Worm (Caenorhabditis elegans) whole organism, L2 larva: Measurements from ENCODE around the gene srj-18.

Experiments used
- R02D3.7 ChIP-seq: fragments of 150-350 bp; optimal IDR thresholded peaks from 2 replicates; lab custom pipeline; 2014; ENCODE audit warnings: missing biosample characterization, missing genetic modification characterization
- aly-2 ChIP-seq: fragments of 150-350 bp; optimal IDR thresholded peaks from 2 replicates; lab custom pipeline; 2014; ENCODE audit warnings: missing biosample characterization, missing genetic modification characterization
- ama-1 ChIP-seq: fragments of 150-350 bp; optimal IDR thresholded peaks from 2 replicates; lab custom pipeline; 2018; ENCODE audit warnings: inconsistent platforms
- ceh-16 ChIP-seq: fragments of 150-350 bp; optimal IDR thresholded peaks from 2 replicates; lab custom pipeline; 2014; ENCODE audit warnings: missing biosample characterization, missing genetic modification characterization
- ceh-82 ChIP-seq: fragments of 150-350 bp; optimal IDR thresholded peaks from 2 replicates; lab custom pipeline; 2014; ENCODE audit warnings: missing biosample characterization, missing genetic modification characterization
- crh-2 ChIP-seq: sonication (generic microtip); optimal IDR thresholded peaks from 2 replicates; lab custom pipeline; 2017; ENCODE audit warnings: missing biosample characterization, missing genetic modification characterization
- dmd-4 ChIP-seq: sonication (generic microtip); optimal IDR thresholded peaks from 2 replicates; lab custom pipeline; 2017; ENCODE audit warnings: missing biosample characterization, missing genetic modification characterization
- egl-27 ChIP-seq: sonication (generic microtip); optimal IDR thresholded peaks from 3 replicates; lab custom pipeline; 2017; ENCODE audit warnings: missing biosample characterization, missing genetic modification reagents, missing genetic modification characterization
- elt-1 ChIP-seq: fragments of 150-350 bp; optimal IDR thresholded peaks from 2 replicates; lab custom pipeline; 2014; ENCODE audit warnings: missing biosample characterization, missing genetic modification characterization
- elt-3 ChIP-seq: sonication (generic microtip); optimal IDR thresholded peaks from 2 replicates; lab custom pipeline; 2017; ENCODE audit warnings: missing biosample characterization, missing genetic modification characterization
- fos-1 ChIP-seq: fragments of 150-350 bp; optimal IDR thresholded peaks from 2 replicates; lab custom pipeline; 2014; ENCODE audit warnings: missing biosample characterization, missing genetic modification characterization
- lin-11 ChIP-seq: fragments of 150-350 bp; sonication (generic microtip); optimal IDR thresholded peaks from 2 replicates; lab custom pipeline; 2014; ENCODE audit warnings: missing biosample characterization, missing genetic modification characterization, inconsistent platforms, mixed read lengths
- lin-13 ChIP-seq: fragments of 150-350 bp; optimal IDR thresholded peaks from 2 replicates; lab custom pipeline; 2014; ENCODE audit warnings: missing biosample characterization, missing genetic modification reagents, missing genetic modification characterization
- lin-39 ChIP-seq: fragments of 150-350 bp; optimal IDR thresholded peaks from 2 replicates; lab custom pipeline; 2014; ENCODE audit warnings: missing biosample characterization, missing genetic modification reagents, missing genetic modification characterization
- lsy-2 ChIP-seq, 2 experiments: fragments of 150-350 bp in 1 of 2; sonication (generic microtip) in 1 of 2; optimal IDR thresholded peaks; 2 replicates each; lab custom pipeline; 2014 to 2017; ENCODE audit warnings: missing biosample characterization in 2 of 2, missing genetic modification characterization in 2 of 2
- mab-5 ChIP-seq: fragments of 150-350 bp; optimal IDR thresholded peaks from 2 replicates; lab custom pipeline; 2014; ENCODE audit warnings: missing biosample characterization, missing genetic modification characterization
- mdl-1 ChIP-seq, 2 experiments: fragments of 150-350 bp in 1 of 2; sonication (generic microtip) in 1 of 2; optimal IDR thresholded peaks; 2 replicates each; lab custom pipeline; 2017; ENCODE audit warnings: missing biosample characterization in 2 of 2, missing genetic modification characterization in 2 of 2
- nhr-10 ChIP-seq: sonication (generic microtip); optimal IDR thresholded peaks from 2 replicates; lab custom pipeline; 2017; ENCODE audit warnings: missing biosample characterization, missing genetic modification characterization
- nhr-11 ChIP-seq: fragments of 150-350 bp; optimal IDR thresholded peaks from 2 replicates; lab custom pipeline; 2014; ENCODE audit warnings: missing biosample characterization, missing genetic modification characterization
- nhr-12 ChIP-seq: fragments of 150-350 bp; optimal IDR thresholded peaks from 2 replicates; lab custom pipeline; 2014; ENCODE audit warnings: missing biosample characterization, missing genetic modification characterization
- nhr-21 ChIP-seq: fragments of 150-350 bp; optimal IDR thresholded peaks from 2 replicates; lab custom pipeline; 2014; ENCODE audit warnings: missing biosample characterization, missing genetic modification characterization
- nhr-23 ChIP-seq: fragments of 150-350 bp; optimal IDR thresholded peaks from 2 replicates; lab custom pipeline; 2014; ENCODE audit warnings: missing biosample characterization, missing genetic modification reagents, missing genetic modification characterization
- nhr-237 ChIP-seq: fragments of 150-350 bp; optimal IDR thresholded peaks from 2 replicates; lab custom pipeline; 2014; ENCODE audit warnings: missing biosample characterization, missing genetic modification characterization
- nhr-25 ChIP-seq: fragments of 150-350 bp; sonication (generic microtip); optimal IDR thresholded peaks from 3 replicates; lab custom pipeline; 2014; ENCODE audit warnings: missing biosample characterization, missing genetic modification characterization
- nhr-6 ChIP-seq: fragments of 150-350 bp; optimal IDR thresholded peaks from 2 replicates; lab custom pipeline; 2014; ENCODE audit warnings: missing biosample characterization, missing genetic modification characterization
- nhr-77 ChIP-seq: fragments of 150-350 bp; optimal IDR thresholded peaks from 2 replicates; lab custom pipeline; 2014; ENCODE audit warnings: missing biosample characterization, missing genetic modification characterization
- peb-1 ChIP-seq: fragments of 150-350 bp; optimal IDR thresholded peaks from 2 replicates; lab custom pipeline; 2014; ENCODE audit warnings: missing biosample characterization, missing genetic modification characterization
- sem-4 ChIP-seq: fragments of 150-350 bp; optimal IDR thresholded peaks from 2 replicates; lab custom pipeline; 2014; ENCODE audit warnings: missing biosample characterization, missing genetic modification reagents, missing genetic modification characterization
- skn-1 ChIP-seq: sonication (generic microtip); optimal IDR thresholded peaks from 2 replicates; lab custom pipeline; 2017; ENCODE audit warnings: missing biosample characterization, missing genetic modification characterization
- sma-3 ChIP-seq: sonication (generic microtip); optimal IDR thresholded peaks from 2 replicates; lab custom pipeline; 2016; ENCODE audit warnings: missing genetic modification reagents, missing genetic modification characterization, missing compliant biosample characterization
- sma-9 ChIP-seq, 2 experiments: fragments of 150-350 bp in 1 of 2; sonication (generic microtip) in 1 of 2; optimal IDR thresholded peaks; 2 replicates each; lab custom pipeline; 2014 to 2016; ENCODE audit warnings: missing genetic modification characterization in 2 of 2, mild to moderate bottlenecking in 1 of 2, missing biosample characterization in 1 of 2, missing compliant biosample characterization in 1 of 2, missing genetic modification reagents in 1 of 2, moderate library complexity in 1 of 2
- snpc-4 ChIP-seq: fragments of 150-350 bp; optimal IDR thresholded peaks from 2 replicates; lab custom pipeline; 2014; ENCODE audit warnings: missing biosample characterization, missing genetic modification characterization
- unc-39 ChIP-seq: fragments of 150-350 bp; optimal IDR thresholded peaks from 2 replicates; lab custom pipeline; 2014; ENCODE audit warnings: missing biosample characterization, missing genetic modification characterization
- unc-62 ChIP-seq: fragments of 150-350 bp; optimal IDR thresholded peaks from 2 replicates; lab custom pipeline; 2014; ENCODE audit warnings: missing biosample characterization, missing genetic modification reagents, missing genetic modification characterization

srj-18 gene

ce11 chrV:2761470-2761869 lies 12.7 kb upstream of the srj-18 start:
- no peak for TF ChIP-seq ceh-82 (tag; lab: Kevin White, UChicago)
- no peak for TF ChIP-seq ceh-16 (tag; lab: Kevin White, UChicago)
- no peak for TF ChIP-seq nhr-12 (tag; lab: Kevin White, UChicago)
- no peak for TF ChIP-seq nhr-23 (tag; lab: Kevin White, UChicago)
- no peak for TF ChIP-seq nhr-77 (tag; lab: Kevin White, UChicago)
- no peak for TF ChIP-seq peb-1
- no peak for TF ChIP-seq lin-39
- no peak for TF ChIP-seq dmd-4 (tag; lab: Kevin White, UChicago)
- no peak for TF ChIP-seq mab-5 (tag; lab: Kevin White, UChicago)
- no peak for TF ChIP-seq snpc-4 (tag; lab: Kevin White, UChicago)
- TF ChIP-seq, all 48 proteins: peak for 0

ce11 chrV:2763105-2763504 lies 11.0 kb upstream of the srj-18 start, which contains the start of gene R05D8.7:
R05D8.7 (minus strand) TSS chrV:2763208.
- TF ChIP-seq nhr-10 (tag; lab: Kevin White, UChicago) (no peak), crh-2 (tag; lab: Kevin White, UChicago) (no peak), ama-1 (lab: Kevin White, UChicago) (no peak), egl-27 (tag; lab: Kevin White, UChicago) (no peak), nhr-6 (tag; lab: Kevin White, UChicago) (no peak), nhr-237 (tag; lab: Kevin White, UChicago) (no peak), unc-39 (tag; lab: Kevin White, UChicago) (no peak), sem-4 (tag; lab: Kevin White, UChicago) (no peak), dmd-4 (tag; lab: Kevin White, UChicago) (no peak), nhr-11 (no peak), lsy-2 (tag; optimal IDR thresholded peaks at IDR 0.05; lab: Kevin White, UChicago) (no peak), lin-11 (tag; lab: Kevin White, UChicago) (no peak), ceh-82 (tag; lab: Kevin White, UChicago) (no peak)
- TF ChIP-seq, all 48 proteins: peak for 0

- no peak for TF ChIP-seq nhr-21 (tag; lab: Kevin White, UChicago)
- TF ChIP-seq fos-1 (tag; lab: Kevin White, UChicago) = peak; percentile 69
- TF ChIP-seq, all 48 proteins: peak for 1
Measured at ce11 chrV:2765052-2765451, 9.1 kb upstream of the srj-18 start, which contains the start of gene dhs-14. dhs-14 (minus strand) TSS chrV:2765200.

- TF ChIP-seq lin-13 (GFP tag; lab: Kevin White, UChicago) = no peak
- no peak for TF ChIP-seq skn-1 (tag; lab: Kevin White, UChicago)
- no peak for TF ChIP-seq nhr-10 (tag; lab: Kevin White, UChicago)
- no peak for TF ChIP-seq sma-9 (GFP tag; optimal IDR thresholded peaks at IDR 0.05; lab: Kevin White, UChicago)
- no peak for TF ChIP-seq sma-9 (tag; optimal IDR thresholded peaks at IDR 0.05; lab: Kevin White, UChicago)
- no peak for TF ChIP-seq R02D3.7 (tag; lab: Kevin White, UChicago)
- TF ChIP-seq sma-3 (GFP tag; lab: Kevin White, UChicago) = no peak
- TF ChIP-seq mdl-1 (tag; optimal IDR thresholded peaks at IDR 0.05; lab: Kevin White, UChicago) = no peak
- TF ChIP-seq sem-4 (tag; lab: Kevin White, UChicago) = no peak
- TF ChIP-seq dmd-4 (tag; lab: Kevin White, UChicago) = no peak
- no peak for TF ChIP-seq nhr-21 (tag; lab: Kevin White, UChicago)
- TF ChIP-seq elt-1 = no peak
- TF ChIP-seq nhr-77 (tag; lab: Kevin White, UChicago) = no peak
- no peak for TF ChIP-seq nhr-12 (tag; lab: Kevin White, UChicago)
- TF ChIP-seq peb-1 = no peak
- TF ChIP-seq ceh-82 (tag; lab: Kevin White, UChicago) = no peak
- no peak for TF ChIP-seq lin-11 (tag; lab: Kevin White, UChicago)
Measured at ce11 chrV:2767465-2767864, 6.7 kb upstream of the srj-18 start, which contains the start of gene R05D8.9. R05D8.9 (minus strand) TSS chrV:2767565.

ce11 chrV:2769754-2770153 lies 4.4 kb upstream of the srj-18 start, which contains the start of gene dhs-15:
dhs-15 (minus strand) TSS chrV:2769854.
- no peak for TF ChIP-seq unc-62 (GFP tag; lab: Kevin White, UChicago)
- no peak for TF ChIP-seq sma-3 (GFP tag; lab: Kevin White, UChicago)
- no peak for TF ChIP-seq lin-39
- TF ChIP-seq nhr-12 (tag; lab: Kevin White, UChicago) = no peak
- no peak for TF ChIP-seq aly-2
- TF ChIP-seq egl-27 (tag; lab: Kevin White, UChicago) = no peak
- TF ChIP-seq nhr-25 (tag; lab: Kevin White, UChicago) = no peak
- TF ChIP-seq elt-3 (tag; lab: Kevin White, UChicago) = no peak
- TF ChIP-seq nhr-77 (tag; lab: Kevin White, UChicago) = no peak
